Fruit fly (Drosophila melanogaster): Measurements from ENCODE around the gene Mrgn1.

DNA sequence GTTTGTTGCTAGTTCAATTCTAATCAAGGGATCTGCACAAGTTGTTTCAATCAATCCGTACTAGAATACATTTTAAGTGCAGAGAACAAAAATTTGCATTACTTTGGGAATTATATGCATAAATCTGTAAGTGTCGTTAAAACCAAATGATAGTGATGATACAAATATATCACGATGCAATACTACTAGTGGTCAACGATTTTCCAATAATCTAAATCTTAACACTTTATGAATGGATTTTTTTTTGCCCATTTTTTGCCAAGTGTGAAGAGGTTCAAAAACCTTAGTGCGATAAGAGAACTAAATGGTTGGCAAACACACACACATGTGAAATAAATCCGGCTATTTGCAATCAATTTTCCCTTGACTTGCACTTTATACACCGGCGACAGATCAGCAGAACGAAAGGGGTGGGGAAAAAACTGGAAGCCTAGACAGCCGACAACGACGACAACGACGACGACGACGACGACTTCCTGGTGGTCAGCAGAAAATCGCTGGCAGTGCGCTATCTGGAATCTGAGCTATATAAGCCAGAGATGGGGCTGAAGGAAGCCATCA, 37.3 kb upstream of the Mrgn1 start, which contains the start of gene Yp3:
- TF ChIP-seq Sin3A (optimal IDR thresholded peaks at IDR 0.05) (no peak), psq (optimal IDR thresholded peaks at IDR 0.05) (no peak), h (optimal IDR thresholded peaks at IDR 0.05) (no peak), Myc (optimal IDR thresholded peaks at IDR 0.05) (no peak), ttk (optimal IDR thresholded peaks at IDR 0.05) (no peak)
